Worm (Caenorhabditis elegans): ENCODE measurements around the gene spp-13.

The spp-13 gene

ce11 chrX:8392539-8392996, 25.8 kb downstream of the spp-13 start, which contains the start of gene wrk-1:
Gene wrk-1 (minus strand): TSS chrX:8392589.
- TF ChIP-seq ztf-29 (GFP tag; IDR thresholded peaks at IDR 0.05) (no peak), cog-1 (tag; optimal IDR thresholded peaks at IDR 0.05) (no peak), ztf-23 (GFP tag; IDR thresholded peaks at IDR 0.05) (no peak), klf-2 (GFP tag; conservative IDR thresholded peaks at IDR 0.05) (no peak), tab-1 (GFP tag; IDR thresholded peaks at IDR 0.05) (no peak), ref-1 (GFP tag; conservative IDR thresholded peaks at IDR 0.05) (no peak), flt-1 (GFP tag; IDR thresholded peaks at IDR 0.05) (no peak), med-1 (GFP tag; optimal IDR thresholded peaks at IDR 0.05; ENCODE audit: insufficient read depth) (no peak), T22C8.4 (GFP tag; IDR thresholded peaks at IDR 0.05) (no peak)

ce11 chrX:8391505-8391904, 26.8 kb downstream of the spp-13 start:
- TF ChIP-seq tab-1 (GFP tag; IDR thresholded peaks at IDR 0.05) (no peak), ztf-23 (GFP tag; IDR thresholded peaks at IDR 0.05) (no peak)

ce11 chrX:8390508-8390907, 27.8 kb downstream of the spp-13 start:
- TF ChIP-seq flt-1 (GFP tag; IDR thresholded peaks at IDR 0.05) (no peak), tab-1 (GFP tag; IDR thresholded peaks at IDR 0.05) (no peak), ztf-23 (GFP tag; IDR thresholded peaks at IDR 0.05) (no peak), klf-2 (GFP tag; conservative IDR thresholded peaks at IDR 0.05) (no peak), T22C8.4 (GFP tag; IDR thresholded peaks at IDR 0.05) (no peak), med-1 (GFP tag; optimal IDR thresholded peaks at IDR 0.05; ENCODE audit: insufficient read depth) (no peak), ztf-29 (GFP tag; IDR thresholded peaks at IDR 0.05) (no peak), ref-1 (GFP tag; conservative IDR thresholded peaks at IDR 0.05) (no peak), cog-1 (tag; optimal IDR thresholded peaks at IDR 0.05) (no peak)

ce11 chrX:8386068-8386851, 32.1 kb downstream of the spp-13 start:
- TF ChIP-seq tab-1 (GFP tag; IDR thresholded peaks at IDR 0.05) (peak; percentile 89), klf-2 (GFP tag; conservative IDR thresholded peaks at IDR 0.05) (peak; percentile 78), cog-1 (tag; optimal IDR thresholded peaks at IDR 0.05) (peak; percentile 55), flt-1 (GFP tag; IDR thresholded peaks at IDR 0.05) (peak; percentile 92), ref-1 (GFP tag; conservative IDR thresholded peaks at IDR 0.05) (peak; percentile 79), ztf-29 (GFP tag; IDR thresholded peaks at IDR 0.05) (peak; percentile 85), med-1 (GFP tag; optimal IDR thresholded peaks at IDR 0.05; ENCODE audit: insufficient read depth) (peak; percentile 45), ztf-23 (GFP tag; IDR thresholded peaks at IDR 0.05) (peak; percentile 89), T22C8.4 (GFP tag; IDR thresholded peaks at IDR 0.05) (peak; percentile 86)

DNA sequence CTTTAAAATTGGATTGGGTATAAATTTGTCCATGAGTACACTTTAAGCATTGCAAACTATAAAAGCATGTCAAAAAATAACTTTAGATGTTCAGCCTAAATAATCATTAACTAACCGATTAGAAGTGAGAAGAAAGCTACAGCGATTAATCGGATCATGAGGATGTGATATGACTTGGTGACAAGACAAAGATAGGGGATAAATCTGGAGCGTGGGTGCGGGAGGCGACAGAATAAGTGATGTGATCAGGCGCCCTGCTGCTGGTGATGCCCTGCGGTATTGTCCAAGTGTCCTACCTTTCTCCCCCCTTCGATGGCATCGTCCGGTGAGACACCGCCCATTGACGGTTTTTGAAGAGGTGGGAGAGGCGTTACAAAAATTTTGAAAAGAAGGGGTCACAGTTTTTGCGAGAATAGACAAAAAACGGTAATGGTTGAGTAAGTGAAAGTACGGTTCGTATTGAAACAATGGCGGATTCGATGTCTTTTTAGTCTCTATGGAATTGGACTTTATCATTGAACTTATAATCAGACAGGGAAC, 33.6 kb downstream of the spp-13 start, which contains the start of gene F41D9.2:
TSS of gene F41D9.2 (minus strand) at position 304 of the 540 bp plus-strand sequence.
- TF ChIP-seq klf-2 (GFP tag; conservative IDR thresholded peaks at IDR 0.05) = no peak
- no peak for TF ChIP-seq ztf-23 (GFP tag; IDR thresholded peaks at IDR 0.05)
- TF ChIP-seq T22C8.4 (GFP tag; IDR thresholded peaks at IDR 0.05) = no peak
- no peak for TF ChIP-seq cog-1 (tag; optimal IDR thresholded peaks at IDR 0.05)
- no peak for TF ChIP-seq tab-1 (GFP tag; IDR thresholded peaks at IDR 0.05)
- no peak for TF ChIP-seq ref-1 (GFP tag; conservative IDR thresholded peaks at IDR 0.05)
- no peak for TF ChIP-seq flt-1 (GFP tag; IDR thresholded peaks at IDR 0.05)
- no peak for TF ChIP-seq med-1 (GFP tag; optimal IDR thresholded peaks at IDR 0.05; ENCODE audit: insufficient read depth)
- TF ChIP-seq ztf-29 (GFP tag; IDR thresholded peaks at IDR 0.05) = no peak

- TF ChIP-seq ztf-29 (GFP tag; IDR thresholded peaks at IDR 0.05) (no peak; the same call in 1 of the 2 replicates), ztf-23 (GFP tag; IDR thresholded peaks at IDR 0.05) (0 out of 2 replicates have a peak, but pooled peaks have one; percentile 50)
Measured at ce11 chrX:8381651-8382050, 36.7 kb downstream of the spp-13 start.

DNA sequence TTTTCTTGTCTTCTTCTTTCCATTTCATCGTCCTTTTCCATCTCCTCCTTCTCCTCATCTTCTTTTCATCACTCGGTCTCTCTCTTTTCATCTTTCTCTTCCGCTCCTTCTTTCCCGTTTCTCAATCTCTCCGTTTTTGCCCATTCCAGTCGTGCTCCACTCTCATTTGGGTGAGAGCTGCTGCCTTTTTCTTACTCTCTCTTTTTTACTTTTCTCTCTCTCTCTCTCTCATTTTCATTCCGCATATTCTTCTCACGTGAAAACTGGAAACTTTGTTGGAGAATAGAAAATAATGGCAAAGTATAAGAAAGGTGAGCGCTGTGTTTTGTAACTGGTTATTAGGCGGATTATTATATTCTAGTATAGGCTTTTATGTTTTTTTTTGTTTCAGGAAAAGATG, 40.0 kb downstream of the spp-13 start, which contains the start of gene tbc-18:
TSS of gene tbc-18 (plus strand) at position 246 of the 400 bp plus-strand sequence.
- TF ChIP-seq tab-1 (GFP tag; IDR thresholded peaks at IDR 0.05) = no peak
- no peak for TF ChIP-seq ref-1 (GFP tag; conservative IDR thresholded peaks at IDR 0.05)
- no peak for TF ChIP-seq klf-2 (GFP tag; conservative IDR thresholded peaks at IDR 0.05)
- TF ChIP-seq med-1 (GFP tag; optimal IDR thresholded peaks at IDR 0.05; ENCODE audit: insufficient read depth) = no peak
- no peak for TF ChIP-seq flt-1 (GFP tag; IDR thresholded peaks at IDR 0.05)
- TF ChIP-seq ztf-29 (GFP tag; IDR thresholded peaks at IDR 0.05) = no peak
- TF ChIP-seq T22C8.4 (GFP tag; IDR thresholded peaks at IDR 0.05) = no peak
- no peak for TF ChIP-seq cog-1 (tag; optimal IDR thresholded peaks at IDR 0.05)
- no peak for TF ChIP-seq ztf-23 (GFP tag; IDR thresholded peaks at IDR 0.05)

DNA sequence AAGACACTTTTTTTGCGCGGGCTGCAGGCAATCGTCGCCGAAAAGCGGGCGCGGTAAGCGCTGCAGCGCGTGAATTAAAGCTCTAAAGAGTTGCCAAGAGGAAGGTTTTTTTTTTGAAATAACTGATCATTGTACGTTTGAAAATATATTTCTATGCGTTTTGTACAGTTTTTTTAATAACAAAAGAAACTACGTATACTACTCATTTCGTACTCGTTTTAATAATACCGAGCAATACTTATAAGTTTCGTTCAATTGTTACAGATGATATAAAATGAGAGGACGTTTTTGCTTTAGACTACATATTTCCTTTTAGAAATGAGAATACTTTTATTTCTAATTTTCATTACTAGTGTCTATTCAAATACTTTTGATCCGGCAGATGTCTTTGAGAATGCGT, 46.4 kb downstream of the spp-13 start, which contains the start of gene nep-15:
TSS of gene nep-15 (plus strand) at position 301 of the 400 bp plus-strand sequence.
- TF ChIP-seq flt-1 (GFP tag; IDR thresholded peaks at IDR 0.05) = no peak
- TF ChIP-seq ztf-23 (GFP tag; IDR thresholded peaks at IDR 0.05) = no peak
- TF ChIP-seq ztf-29 (GFP tag; IDR thresholded peaks at IDR 0.05) = no peak
- no peak for TF ChIP-seq ref-1 (GFP tag; conservative IDR thresholded peaks at IDR 0.05)

ce11 chrX:8368210-8368609, 50.1 kb downstream of the spp-13 start:
- TF ChIP-seq med-1 (GFP tag; optimal IDR thresholded peaks at IDR 0.05; ENCODE audit: insufficient read depth) (no peak), flt-1 (GFP tag; IDR thresholded peaks at IDR 0.05) (no peak), cog-1 (tag; optimal IDR thresholded peaks at IDR 0.05) (peak; percentile 52), ztf-23 (GFP tag; IDR thresholded peaks at IDR 0.05) (no peak)

DNA sequence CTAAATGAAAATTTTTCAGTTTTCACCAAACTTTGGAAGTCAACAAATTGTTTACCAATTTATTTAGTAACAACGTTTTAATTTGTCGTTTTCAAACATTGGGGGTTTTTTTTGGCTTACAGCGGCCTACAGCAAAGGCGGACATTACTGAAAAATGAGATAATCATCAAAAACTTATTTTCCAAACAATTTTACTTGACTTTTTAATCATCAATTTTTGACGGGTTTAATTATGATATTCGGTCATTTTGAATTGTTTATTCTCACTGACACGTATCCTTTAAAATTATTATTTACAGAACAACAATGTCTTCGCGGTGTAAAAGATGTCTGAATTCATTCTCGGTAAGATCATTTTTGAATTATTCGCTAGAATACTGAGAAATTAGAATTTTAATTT, 50.8 kb downstream of the spp-13 start, which contains the start of gene F40B5.2:
TSS of gene F40B5.2 (plus strand) at position 301 of the 400 bp plus-strand sequence.
- TF ChIP-seq flt-1 (GFP tag; IDR thresholded peaks at IDR 0.05) = no peak
- no peak for TF ChIP-seq T22C8.4 (GFP tag; IDR thresholded peaks at IDR 0.05)
- no peak for TF ChIP-seq ref-1 (GFP tag; conservative IDR thresholded peaks at IDR 0.05)
- no peak for TF ChIP-seq tab-1 (GFP tag; IDR thresholded peaks at IDR 0.05)
- no peak for TF ChIP-seq med-1 (GFP tag; optimal IDR thresholded peaks at IDR 0.05; ENCODE audit: insufficient read depth)
- no peak for TF ChIP-seq ztf-23 (GFP tag; IDR thresholded peaks at IDR 0.05)
- TF ChIP-seq klf-2 (GFP tag; conservative IDR thresholded peaks at IDR 0.05) = no peak
- no peak for TF ChIP-seq ztf-29 (GFP tag; IDR thresholded peaks at IDR 0.05)
- TF ChIP-seq cog-1 (tag; optimal IDR thresholded peaks at IDR 0.05) = no peak

Measured in whole organism, midembryonic.